Fruit fly (Drosophila melanogaster) whole organism, adult: ENCODE data around the gene CG42764.

Source experiments
- CG5204 ChIP-seq: fragments of 200-800 bp; sonication (Bioruptor generic); optimal IDR thresholded peaks from 2 replicates; lab custom pipeline; 2016; ENCODE audit warnings: missing biosample characterization, missing genetic modification characterization
- Hr96 ChIP-seq: fragments of 200-800 bp; sonication (Bioruptor generic); optimal IDR thresholded peaks from 2 replicates; lab custom pipeline; 2016; ENCODE audit warnings: missing biosample characterization, missing genetic modification characterization
- kay ChIP-seq: fragments of 200-800 bp; sonication (Bioruptor generic); peaks from one replicate; lab custom pipeline; 2016; ENCODE audit warnings: missing biosample characterization, missing genetic modification characterization, borderline replicate concordance

DNA sequence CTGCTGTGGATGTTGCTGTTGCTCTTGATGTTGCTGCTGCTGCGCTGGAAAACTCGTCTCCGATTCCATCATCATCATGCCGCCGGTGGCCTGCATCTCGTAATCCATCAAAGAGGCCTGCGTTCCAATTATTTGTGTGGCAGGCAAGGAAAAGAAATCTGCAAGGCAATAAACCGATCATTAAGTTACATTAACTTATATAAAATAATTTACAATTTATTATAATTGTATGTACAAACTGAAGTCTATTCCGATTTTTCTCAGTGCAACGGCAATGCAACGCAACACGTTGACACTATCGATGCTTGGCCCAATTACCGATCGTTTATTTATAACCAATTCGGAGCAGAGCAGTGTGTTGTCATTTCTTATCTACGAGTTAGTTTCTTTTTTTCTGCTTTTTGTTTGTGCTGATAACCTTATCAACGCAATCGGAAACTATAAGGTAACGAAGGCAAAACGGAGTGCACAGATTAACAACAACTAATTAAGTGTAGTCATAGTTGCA lies 5.2 kb upstream of the CG42764 start:
- TF ChIP-seq Hr96 (GFP tag; lab: Kevin White, UChicago) (no peak), kay (GFP tag; lab: Kevin White, UChicago) (peak; percentile 96), CG5204 (GFP tag; lab: Kevin White, UChicago) (no peak)
